Fruit fly (Drosophila melanogaster): Measurements from ENCODE around the gene CG7044.
A peak's percentile ranks its signal among the peaks of the same experiment; 100 is the strongest.

Gene CG7044

DNA sequence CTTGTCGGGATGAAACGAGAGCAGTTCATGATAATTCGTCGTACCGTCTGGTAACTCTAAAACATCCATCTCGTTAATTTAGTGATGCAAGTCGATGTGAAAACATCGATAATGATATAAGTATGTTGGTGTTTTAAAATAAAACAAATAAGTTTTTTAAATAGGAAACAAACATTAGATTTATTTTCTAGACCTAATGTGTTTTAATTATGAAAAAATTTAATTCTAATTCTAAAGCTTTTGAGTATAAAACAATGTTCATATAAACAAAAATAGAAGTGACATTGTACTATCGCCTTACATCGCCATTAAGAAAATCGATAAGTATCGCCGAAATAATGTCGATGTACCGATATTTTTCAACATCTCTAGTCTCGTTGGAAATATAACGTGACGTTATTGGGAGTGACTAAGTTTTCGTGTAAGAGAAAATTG is 9.5 kb upstream of the CG7044 start, which contains the start of gene Rab11 (continued):
- TF ChIP-seq odd (GFP tag; optimal IDR thresholded peaks at IDR 0.05) (no peak), inv (GFP tag; IDR thresholded peaks at IDR 0.05; ENCODE audit: partially characterized antibody) (peak; percentile 89), Mad (GFP tag; optimal IDR thresholded peaks at IDR 0.05) (no peak), lilli (GFP tag; optimal IDR thresholded peaks at IDR 0.05) (peak; percentile 59), Asciz (GFP tag; optimal IDR thresholded peaks at IDR 0.05) (peak; percentile 40), Oli (tag; optimal IDR thresholded peaks at IDR 0.05) (no peak), CG4730 (GFP tag; IDR thresholded peaks at IDR 0.05) (no peak), abd-A (tag; optimal IDR thresholded peaks at IDR 0.05) (no peak), unpg (GFP tag; optimal IDR thresholded peaks at IDR 0.05) (peak; percentile 2), Dek (tag; optimal IDR thresholded peaks at IDR 0.05) (peak; percentile 8), CG15479 (GFP tag; optimal IDR thresholded peaks at IDR 0.05) (no peak), corto (GFP tag; optimal IDR thresholded peaks at IDR 0.05) (peak; percentile 24), CG33213 (GFP tag; optimal IDR thresholded peaks at IDR 0.05) (peak; percentile 2), psq (GFP tag; optimal IDR thresholded peaks at IDR 0.05) (no peak), CG15514 (GFP tag; optimal IDR thresholded peaks at IDR 0.05) (peak; percentile 58), pnt (GFP tag; optimal IDR thresholded peaks at IDR 0.05) (no peak), HLH3B (GFP tag; IDR thresholded peaks at IDR 0.05) (no peak), Stat92E (GFP tag; optimal IDR thresholded peaks at IDR 0.05) (no peak), tap (tag; optimal IDR thresholded peaks at IDR 0.05) (no peak), CG9727 (GFP tag; optimal IDR thresholded peaks at IDR 0.05) (peak; percentile 64), CG2116 (GFP tag; optimal IDR thresholded peaks at IDR 0.05) (peak; percentile 92), Opbp (GFP tag; IDR thresholded peaks at IDR 0.05; ENCODE audit: partially characterized antibody) (peak; percentile 80), NFAT (GFP tag; IDR thresholded peaks at IDR 0.05) (peak; percentile 43; the same call in 1 of the 2 replicates), CG12299 (tag; optimal IDR thresholded peaks at IDR 0.05) (peak; percentile 26), dmrt11E (tag; optimal IDR thresholded peaks at IDR 0.05) (peak; percentile 40), CG15269 (tag; optimal IDR thresholded peaks at IDR 0.05) (peak; percentile 45), vnd (GFP tag; IDR thresholded peaks at IDR 0.05; ENCODE audit: partially characterized antibody) (peak; percentile 91), Bdp1 (GFP tag; optimal IDR thresholded peaks at IDR 0.05) (no peak), CG9876 (GFP tag; optimal IDR thresholded peaks at IDR 0.05) (no peak), Sox100B (GFP tag; optimal IDR thresholded peaks at IDR 0.05) (peak; percentile 32), so (GFP tag; IDR thresholded peaks at IDR 0.05) (no peak), Atf-2 (GFP tag; optimal IDR thresholded peaks at IDR 0.05) (peak; percentile 24), maf-S (GFP tag; optimal IDR thresholded peaks at IDR 0.05) (no peak), Trl (optimal IDR thresholded peaks at IDR 0.05) (no peak), Trl (GFP tag; optimal IDR thresholded peaks at IDR 0.05) (no peak), CG34224 (GFP tag; IDR thresholded peaks at IDR 0.05; ENCODE audit: partially characterized antibody) (peak; percentile 87), NfI (GFP tag; optimal IDR thresholded peaks at IDR 0.05) (peak; percentile 47), Mrtf (GFP tag; IDR thresholded peaks at IDR 0.05) (no peak), az2 (GFP tag; optimal IDR thresholded peaks at IDR 0.05) (peak; percentile 53), HLHmδ (GFP tag; optimal IDR thresholded peaks at IDR 0.05) (no peak), CG14710 (tag; optimal IDR thresholded peaks at IDR 0.05) (peak; percentile 79), dysf (GFP tag; IDR thresholded peaks at IDR 0.05) (peak; percentile 43; the same call in 2 of the 3 replicates), CG10979 (tag; optimal IDR thresholded peaks at IDR 0.05) (no peak), gt (GFP tag; IDR thresholded peaks at IDR 0.05) (no peak), CG12219 (GFP tag; optimal IDR thresholded peaks at IDR 0.05) (no peak), Hr78 (GFP tag; optimal IDR thresholded peaks at IDR 0.05) (no peak), Atf3 (GFP tag; optimal IDR thresholded peaks at IDR 0.05) (no peak), CG8281 (tag; optimal IDR thresholded peaks at IDR 0.05) (no peak), Dfd (GFP tag; optimal IDR thresholded peaks at IDR 0.05) (no peak), CG1603 (tag; optimal IDR thresholded peaks at IDR 0.05) (peak; percentile 12)
